Fruit fly (Drosophila melanogaster) whole organism: ENCODE measurements around the gene Rdl.

ENCODE experiments used
- Dll ChIP-seq: fragments of >200 bp; optimal IDR thresholded peaks from 2 replicates; lab custom pipeline; 2017
- EcR ChIP-seq, 2 experiments: fragments of >200 bp; optimal IDR thresholded peaks; 2 replicates each; lab custom pipeline; 2017; ENCODE audit warnings: missing biosample characterization in 2 of 2, missing genetic modification characterization in 2 of 2, missing genetic modification reagents in 2 of 2
- psq ChIP-seq: fragments of >200 bp; optimal IDR thresholded peaks from 2 replicates; lab custom pipeline; 2017
- usp ChIP-seq: fragments of >200 bp; optimal IDR thresholded peaks from 2 replicates; lab custom pipeline; 2017; ENCODE audit warnings: missing biosample characterization, missing genetic modification characterization, mixed read lengths

DNA sequence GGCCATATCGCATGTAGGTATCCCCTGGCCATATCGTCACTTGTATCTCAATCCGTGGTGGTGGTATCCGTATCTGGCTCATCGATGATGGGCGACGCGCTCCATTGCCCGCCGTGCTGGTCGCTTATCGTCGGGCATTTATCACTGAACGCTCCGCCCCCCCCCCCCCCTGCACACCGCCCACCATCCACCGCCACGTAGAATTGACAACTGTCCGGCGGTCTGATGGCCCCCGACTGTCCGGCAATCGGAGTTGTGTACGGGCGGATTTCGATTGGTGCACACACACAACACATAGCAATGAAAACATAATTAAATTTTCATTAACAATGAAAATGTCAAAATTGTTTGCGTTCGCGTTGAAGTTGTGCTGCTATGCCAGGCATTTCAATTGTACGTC, 67.5 kb downstream of the Rdl start:
- TF ChIP-seq psq (lab: Kevin White, UChicago), result no peak
- no peak for TF ChIP-seq Dll (lab: Kevin White, UChicago)
- TF ChIP-seq EcR (GFP tag; optimal IDR thresholded peaks at IDR 0.05; lab: Kevin White, UChicago), result no peak
- no peak for TF ChIP-seq usp (GFP tag; lab: Kevin White, UChicago)
